Fruit fly (Drosophila melanogaster) whole organism, embryonic: ENCODE results near the gene PCID2.
A peak's percentile ranks its signal among the peaks of the same experiment; 100 is the strongest.

Experiments used
- Atf-2 ChIP-seq: fragments of 200-800 bp; sonication (Bioruptor generic); optimal IDR thresholded peaks from 2 replicates; lab custom pipeline; 2016; ENCODE audit warnings: missing biosample characterization, missing genetic modification characterization
- CG1024 ChIP-seq: fragments of 200-800 bp; sonication (Bioruptor generic); IDR thresholded peaks from 2 replicates; pipeline ENCODE4 v1.3.6; 2022; ENCODE audit warnings: missing biosample characterization, missing genetic modification characterization
- CG10543 ChIP-seq: fragments of 200-800 bp; sonication (Bioruptor generic); optimal IDR thresholded peaks from 3 replicates; lab custom pipeline; 2017; ENCODE audit warnings: missing biosample characterization, mild to moderate bottlenecking, missing genetic modification characterization, moderate library complexity
- CG12391 ChIP-seq: fragments of 200-800 bp; sonication (Bioruptor generic); optimal IDR thresholded peaks from 3 replicates; lab custom pipeline; 2018; ENCODE audit warnings: missing biosample characterization, mild to moderate bottlenecking, missing genetic modification characterization, moderate library complexity
- CG12659 ChIP-seq: fragments of 200-800 bp; sonication (Bioruptor generic); optimal IDR thresholded peaks from 3 replicates; lab custom pipeline; 2017; ENCODE audit warnings: mild to moderate bottlenecking, missing biosample characterization, missing genetic modification reagents, missing genetic modification characterization
- CG13296 ChIP-seq: fragments of 200-800 bp; sonication (Bioruptor generic); optimal IDR thresholded peaks from 3 replicates; lab custom pipeline; 2018; ENCODE audit warnings: missing biosample characterization, mild to moderate bottlenecking, missing genetic modification characterization
- CG13624 ChIP-seq: fragments of 200-800 bp; sonication (Bioruptor generic); optimal IDR thresholded peaks from 2 replicates; lab custom pipeline; 2016; ENCODE audit warnings: missing biosample characterization, missing genetic modification characterization
- CG13775 ChIP-seq: fragments of 200-800 bp; sonication (Bioruptor generic); optimal IDR thresholded peaks from 3 replicates; lab custom pipeline; 2017; ENCODE audit warnings: missing biosample characterization, mild to moderate bottlenecking, missing genetic modification characterization
- CG13894 ChIP-seq: fragments of 200-800 bp; sonication (Bioruptor generic); optimal IDR thresholded peaks from 3 replicates; lab custom pipeline; 2018; ENCODE audit warnings: missing biosample characterization, mild to moderate bottlenecking, missing genetic modification characterization, moderate library complexity
- CG15269 ChIP-seq: fragments of 200-800 bp; sonication (Bioruptor generic); optimal IDR thresholded peaks from 2 replicates; lab custom pipeline; 2018; ENCODE audit warnings: missing biosample characterization, mild to moderate bottlenecking, missing genetic modification characterization, moderate library complexity
- CG16815 ChIP-seq: fragments of 200-800 bp; sonication (Bioruptor generic); optimal IDR thresholded peaks from 3 replicates; lab custom pipeline; 2017; ENCODE audit warnings: missing biosample characterization, mild to moderate bottlenecking, missing genetic modification characterization
- CG17385 ChIP-seq: fragments of 200-800 bp; sonication (Bioruptor generic); optimal IDR thresholded peaks from 3 replicates; lab custom pipeline; 2018; ENCODE audit warnings: missing biosample characterization, mild to moderate bottlenecking, missing genetic modification characterization
- CG18599 ChIP-seq: fragments of 200-800 bp; sonication (Bioruptor generic); optimal IDR thresholded peaks from 3 replicates; lab custom pipeline; 2017; ENCODE audit warnings: missing biosample characterization, missing genetic modification characterization, mild to moderate bottlenecking, moderate library complexity, missing genetic modification reagents
- CG33213 ChIP-seq: fragments of 200-800 bp; sonication (Bioruptor generic); optimal IDR thresholded peaks from 3 replicates; lab custom pipeline; 2016; ENCODE audit warnings: missing biosample characterization, missing genetic modification characterization
- CG3407 ChIP-seq: fragments of 200-800 bp; sonication (Bioruptor generic); optimal IDR thresholded peaks from 2 replicates; lab custom pipeline; 2018; ENCODE audit warnings: missing biosample characterization, mild to moderate bottlenecking, missing genetic modification characterization
- CG34422 ChIP-seq: fragments of 200-800 bp; sonication (Bioruptor generic); IDR thresholded peaks from 3 replicates; pipeline ENCODE4 v1.3.6; 2022; ENCODE audit warnings: missing biosample characterization, missing genetic modification characterization
- CG4282 ChIP-seq: fragments of 200-800 bp; sonication (Bioruptor generic); optimal IDR thresholded peaks from 2 replicates; lab custom pipeline; 2016; ENCODE audit warnings: missing biosample characterization, missing genetic modification characterization
- CG4360 ChIP-seq: fragments of 200-800 bp; sonication (Bioruptor generic); IDR thresholded peaks from 2 replicates; pipeline ENCODE4 v1.3.6; 2022; ENCODE audit warnings: missing biosample characterization, missing genetic modification characterization
- CG4404 ChIP-seq: fragments of 200-800 bp; sonication (Bioruptor generic); IDR thresholded peaks from 2 replicates; pipeline ENCODE4 v1.3.6; 2022; ENCODE audit warnings: missing biosample characterization, missing genetic modification characterization
- CG4820 ChIP-seq: fragments of 200-800 bp; sonication (Bioruptor generic); optimal IDR thresholded peaks from 3 replicates; lab custom pipeline; 2016; ENCODE audit warnings: missing biosample characterization, missing genetic modification characterization
- CG6175 ChIP-seq: fragments of 200-800 bp; sonication (Bioruptor generic); IDR thresholded peaks from 3 replicates; pipeline ENCODE4 v1.3.6; 2022; ENCODE audit warnings: missing biosample characterization, missing genetic modification characterization
- CG6765 ChIP-seq: fragments of 200-800 bp; sonication (Bioruptor generic); optimal IDR thresholded peaks from 3 replicates; lab custom pipeline; 2017; ENCODE audit warnings: missing biosample characterization, mild to moderate bottlenecking, missing genetic modification characterization
- CG7987 ChIP-seq: fragments of 200-800 bp; sonication (Bioruptor generic); optimal IDR thresholded peaks from 2 replicates; lab custom pipeline; 2018; ENCODE audit warnings: missing biosample characterization, mild to moderate bottlenecking, missing genetic modification characterization, moderate library complexity
- CG9727 ChIP-seq: fragments of 200-800 bp; sonication (Bioruptor generic); optimal IDR thresholded peaks from 3 replicates; lab custom pipeline; 2017; ENCODE audit warnings: missing biosample characterization, mild to moderate bottlenecking, missing genetic modification characterization
- CTCF ChIP-seq: fragments of 200-800 bp; sonication (Bioruptor generic); optimal IDR thresholded peaks from 2 replicates; lab custom pipeline; 2017; ENCODE audit warnings: missing biosample characterization, mild to moderate bottlenecking, missing genetic modification characterization, moderate library complexity
- Chrac-16 ChIP-seq: fragments of 200-800 bp; sonication (Bioruptor generic); optimal IDR thresholded peaks from 3 replicates; lab custom pipeline; 2016; ENCODE audit warnings: missing biosample characterization, missing genetic modification characterization
- Deaf1 ChIP-seq: fragments of 200-800 bp; optimal IDR thresholded peaks from 3 replicates; lab custom pipeline; 2019; ENCODE audit warnings: missing biosample characterization, mild to moderate bottlenecking, missing genetic modification characterization, moderate library complexity
- Dip2 ChIP-seq: fragments of 200-800 bp; sonication (Bioruptor generic); IDR thresholded peaks from 2 replicates; pipeline ENCODE4 v1.3.6; 2022; ENCODE audit warnings: missing biosample characterization, missing genetic modification characterization
- ERR ChIP-seq: fragments of 200-800 bp; sonication (Bioruptor generic); optimal IDR thresholded peaks from 2 replicates; lab custom pipeline; 2016; ENCODE audit warnings: missing biosample characterization, missing genetic modification characterization
- HLH4C ChIP-seq: fragments of 200-800 bp; sonication (Bioruptor generic); IDR thresholded peaks from 3 replicates; pipeline ENCODE4 v1.3.6; 2022; ENCODE audit warnings: missing biosample characterization, missing genetic modification characterization; ENCODE audit not compliant: partially characterized antibody
- Mrtf ChIP-seq: fragments of 200-800 bp; sonication (Bioruptor generic); IDR thresholded peaks from 3 replicates; pipeline ENCODE4 v1.3.6; 2022; ENCODE audit warnings: missing biosample characterization, missing genetic modification characterization
- Opbp ChIP-seq: fragments of 200-800 bp; sonication (Bioruptor generic); IDR thresholded peaks from 3 replicates; pipeline ENCODE4 v1.3.6; 2022; ENCODE audit warnings: missing biosample characterization, missing genetic modification characterization; ENCODE audit not compliant: partially characterized antibody
- cato ChIP-seq: fragments of 200-800 bp; sonication (Bioruptor generic); optimal IDR thresholded peaks from 2 replicates; lab custom pipeline; 2016; ENCODE audit warnings: missing biosample characterization, missing genetic modification characterization, borderline replicate concordance
- da ChIP-seq: fragments of 200-800 bp; sonication (Bioruptor generic); optimal IDR thresholded peaks from 2 replicates; lab custom pipeline; 2016; ENCODE audit warnings: missing biosample characterization, missing genetic modification characterization
- fd96Cb ChIP-seq: fragments of 200-800 bp; sonication (Bioruptor generic); optimal IDR thresholded peaks from 2 replicates; lab custom pipeline; 2018; ENCODE audit warnings: missing biosample characterization, mild to moderate bottlenecking, missing genetic modification characterization, moderate library complexity
- gem ChIP-seq: fragments of 200-800 bp; sonication (Bioruptor generic); optimal IDR thresholded peaks from 2 replicates; lab custom pipeline; 2019; ENCODE audit warnings: missing biosample characterization, mild to moderate bottlenecking, missing genetic modification characterization, moderate library complexity
- jigr1 ChIP-seq: fragments of 200-800 bp; sonication (Bioruptor generic); IDR thresholded peaks from 3 replicates; pipeline ENCODE4 v1.3.6; 2022; ENCODE audit warnings: missing biosample characterization, missing genetic modification characterization
- lbe ChIP-seq: fragments of 200-800 bp; sonication (Bioruptor generic); optimal IDR thresholded peaks from 2 replicates; lab custom pipeline; 2016; ENCODE audit warnings: missing biosample characterization, mild to moderate bottlenecking, missing genetic modification characterization
- lmd ChIP-seq: fragments of 200-800 bp; sonication (Bioruptor generic); IDR thresholded peaks from 2 replicates; pipeline ENCODE4 v1.3.6; 2022; ENCODE audit warnings: missing biosample characterization, missing genetic modification characterization
- lola ChIP-seq, 3 experiments: fragments of >200 bp in 2 of 3; fragments of 200-800 bp in 1 of 3; sonication (Bioruptor generic) in 1 of 3; optimal IDR thresholded peaks; 2 replicates each; lab custom pipeline; 2017 to 2019; ENCODE audit warnings: missing biosample characterization in 3 of 3, missing genetic modification characterization in 3 of 3, mild to moderate bottlenecking in 1 of 3, moderate library complexity in 1 of 3
- nmo ChIP-seq: fragments of 200-800 bp; sonication (Bioruptor generic); optimal IDR thresholded peaks from 2 replicates; lab custom pipeline; 2018; ENCODE audit warnings: missing biosample characterization, mild to moderate bottlenecking, missing genetic modification characterization, moderate library complexity
- prd ChIP-seq, 3 experiments: fragments of >200 bp in 2 of 3; fragments of 200-800 bp in 1 of 3; sonication (Bioruptor generic) in 1 of 3; optimal IDR thresholded peaks in 2 of 3; IDR thresholded peaks in 1 of 3; 2 replicates in 2 of 3; 3 replicates in 1 of 3; pipeline versions ENCODE4 v1.3.6 to Lab custom; 2017 to 2022; ENCODE audit warnings: missing biosample characterization in 1 of 3, missing genetic modification characterization in 1 of 3
- repo ChIP-seq: fragments of 200-800 bp; sonication (Bioruptor generic); optimal IDR thresholded peaks from 2 replicates; lab custom pipeline; 2016; ENCODE audit warnings: missing biosample characterization, missing genetic modification characterization
- sens ChIP-seq: fragments of 200-800 bp; sonication (Bioruptor generic); peaks from one replicate; lab custom pipeline; 2016; ENCODE audit warnings: missing biosample characterization, missing genetic modification characterization
- slbo ChIP-seq: fragments of 200-800 bp; sonication (Bioruptor generic); IDR thresholded peaks from 2 replicates; pipeline ENCODE4 v1.3.6; 2022; ENCODE audit warnings: missing biosample characterization, missing genetic modification characterization
- stwl ChIP-seq: fragments of 200-800 bp; sonication (Bioruptor generic); optimal IDR thresholded peaks from 3 replicates; lab custom pipeline; 2018; ENCODE audit warnings: missing biosample characterization, mild to moderate bottlenecking, missing genetic modification characterization, moderate library complexity
- tin ChIP-seq: fragments of 200-800 bp; sonication (Bioruptor generic); optimal IDR thresholded peaks from 3 replicates; lab custom pipeline; 2016; ENCODE audit warnings: missing biosample characterization, missing genetic modification characterization
- trem ChIP-seq: fragments of 200-800 bp; optimal IDR thresholded peaks from 3 replicates; lab custom pipeline; 2019; ENCODE audit warnings: missing biosample characterization, mild to moderate bottlenecking, missing genetic modification characterization, moderate library complexity

PCID2 gene

dm6 chr3L:11577395-11577794 is 48.8 kb upstream of the PCID2 start, which contains the start of gene CG33271 (continued):
- TF ChIP-seq CG6175 (no peak), jigr1 (GFP tag; lab: Robert Waterston, UW) (no peak), CG7987 (no peak), da (no peak), sens (GFP tag; lab: Kevin White, UChicago) (peak; percentile 12), prd (optimal IDR thresholded peaks at IDR 0.05; lab: Kevin White, UChicago) (no peak), prd (GFP tag; IDR thresholded peaks at IDR 0.05; lab: Robert Waterston, UW) (no peak), CG13296 (peak; percentile 2), CG6765 (GFP tag; lab: Kevin White, UChicago) (peak; percentile 31), CG34422 (GFP tag; lab: Robert Waterston, UW) (no peak), CG4282 (GFP tag; lab: Kevin White, UChicago) (no peak), stwl (no peak), CG33213 (GFP tag; lab: Kevin White, UChicago) (no peak), CG4404 (GFP tag; lab: Robert Waterston, UW) (no peak), nmo (GFP tag; lab: Kevin White, UChicago) (no peak), Deaf1 (tag; lab: Kevin White, UChicago) (no peak), CG1024 (GFP tag; lab: Robert Waterston, UW) (no peak), CG15269 (peak; percentile 7), CG18599 (GFP tag; lab: Kevin White, UChicago) (peak; percentile 31), fd96Cb (tag; lab: Kevin White, UChicago) (no peak), Dip2 (GFP tag; lab: Robert Waterston, UW) (no peak), Opbp (GFP tag; lab: Robert Waterston, UW) (no peak), slbo (GFP tag; lab: Robert Waterston, UW) (no peak), cato (no peak), CG9727 (GFP tag; lab: Kevin White, UChicago) (no peak), CG3407 (GFP tag; lab: Kevin White, UChicago) (no peak)

- no peak for TF ChIP-seq lola (GFP tag; optimal IDR thresholded peaks at IDR 0.05; lab: Kevin White, UChicago)
- no peak for TF ChIP-seq ERR (GFP tag; lab: Kevin White, UChicago)
- no peak for TF ChIP-seq trem (tag; lab: Kevin White, UChicago)
- TF ChIP-seq CG4820 (GFP tag; lab: Kevin White, UChicago), result no peak
- TF ChIP-seq CG4360 (GFP tag; lab: Robert Waterston, UW), result peak; percentile 67
- peak; percentile 54; the same call in 1 of the 3 replicates for TF ChIP-seq Mrtf (GFP tag; lab: Robert Waterston, UW)
Observed at dm6 chr3L:11578211-11578673, 48.0 kb upstream of the PCID2 start, which contains the start of gene CG33270. CG33270 (minus strand) TSS chr3L:11578623.

dm6 chr3L:11578847-11579246 is 47.4 kb upstream of the PCID2 start:
- TF ChIP-seq tin (no peak), CG16815 (GFP tag; lab: Kevin White, UChicago) (no peak), CTCF (GFP tag; lab: Kevin White, UChicago) (peak; percentile 74)

- TF ChIP-seq lbe (GFP tag; lab: Kevin White, UChicago), result no peak
- no peak for TF ChIP-seq CG10543
- TF ChIP-seq gem (tag; lab: Kevin White, UChicago), result peak; percentile 59
- no peak for TF ChIP-seq CG13775 (GFP tag; lab: Kevin White, UChicago)
- TF ChIP-seq HLH4C (GFP tag; lab: Robert Waterston, UW), result no peak
- no peak for TF ChIP-seq Chrac-16 (GFP tag; lab: Kevin White, UChicago)
- no peak for TF ChIP-seq Atf-2 (GFP tag; lab: Kevin White, UChicago)
- TF ChIP-seq CG13624 (GFP tag; lab: Kevin White, UChicago), result no peak
- TF ChIP-seq CG17385 (GFP tag; lab: Kevin White, UChicago), result peak; percentile 47
- peak; percentile 45 for TF ChIP-seq CG12659
- peak; percentile 79 for TF ChIP-seq CG13894 (tag; lab: Kevin White, UChicago)
- no peak for TF ChIP-seq repo (GFP tag; lab: Kevin White, UChicago)
- no peak for TF ChIP-seq lmd
- peak; percentile 5 for TF ChIP-seq CG12391
Observed at dm6 chr3L:11579919-11580318, 46.3 kb upstream of the PCID2 start, which contains the start of gene CG43390. CG43390 (minus strand) TSS chr3L:11579950.
